Worm (Caenorhabditis elegans): ENCODE measurements around the gene R02F11.3.

The R02F11.3 gene

DNA sequence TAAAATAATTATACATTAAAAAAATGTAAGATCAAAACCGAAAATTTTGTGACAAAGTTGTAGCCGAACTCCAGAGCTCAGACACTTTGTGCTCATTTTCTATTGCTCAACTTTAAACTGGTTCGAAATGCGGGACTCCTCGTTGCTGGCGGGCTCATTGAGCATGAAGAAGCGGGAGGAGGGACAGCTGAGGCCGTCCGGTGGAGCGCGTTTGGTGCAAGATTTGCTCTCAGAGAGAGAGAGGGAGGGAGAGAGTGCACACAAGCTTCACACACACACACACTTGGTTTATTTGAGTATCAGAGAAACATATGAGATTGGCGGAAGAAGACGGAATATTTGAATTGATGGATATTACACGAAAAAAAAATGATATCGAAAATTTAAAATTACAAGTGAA is 4.9 kb upstream of the R02F11.3 start:
- TF ChIP-seq mes-2 (tag; optimal IDR thresholded peaks at IDR 0.05; ENCODE audit: poor library complexity, severe bottlenecking) (peak; percentile 62), aha-1 (tag) (peak; percentile 99), ztf-7 (tag; optimal IDR thresholded peaks at IDR 0.05) (no peak), set-16 (GFP tag; IDR thresholded peaks at IDR 0.05) (peak; percentile 73), hlh-30 (tag; optimal IDR thresholded peaks at IDR 0.05; ENCODE audit: insufficient read depth) (peak; percentile 39), unc-62 (GFP tag; optimal IDR thresholded peaks at IDR 0.05 in 1 of 2) (peak in 1 of 2 experiments; percentile 94), unc-62 (tag; optimal IDR thresholded peaks at IDR 0.05) (no peak), hif-1 (tag; optimal IDR thresholded peaks at IDR 0.05) (peak in 1 of 2 experiments; percentile 4), nhr-11 (tag; optimal IDR thresholded peaks at IDR 0.05) (peak; percentile 7), rbr-2 (tag; optimal IDR thresholded peaks at IDR 0.05) (peak; percentile 54), hmg-1.1 (GFP tag; IDR thresholded peaks at IDR 0.05) (peak; percentile 37), F44E2.7 (GFP tag; IDR thresholded peaks at IDR 0.05) (no peak), dpl-1 (GFP tag; optimal IDR thresholded peaks at IDR 0.05) (peak; percentile 31), lsy-2 (tag; optimal IDR thresholded peaks at IDR 0.05) (peak in 1 of 2 experiments; percentile 20), lin-38 (GFP tag; IDR thresholded peaks at IDR 0.05) (peak; percentile 60), ctbp-1 (GFP tag; IDR thresholded peaks at IDR 0.05) (0 out of 2 replicates have a peak, but pooled peaks have one; percentile 17), zfp-3 (GFP tag; conservative IDR thresholded peaks at IDR 0.05) (no peak), hlh-11 (tag; optimal IDR thresholded peaks at IDR 0.05) (peak; percentile 66), mep-1 (tag; optimal IDR thresholded peaks at IDR 0.05) (peak; percentile 43), daf-12 (tag; optimal IDR thresholded peaks at IDR 0.05) (no peak), ceh-20 (GFP tag; IDR thresholded peaks at IDR 0.05) (no peak), lim-7 (GFP tag; IDR thresholded peaks at IDR 0.05) (no peak)

DNA sequence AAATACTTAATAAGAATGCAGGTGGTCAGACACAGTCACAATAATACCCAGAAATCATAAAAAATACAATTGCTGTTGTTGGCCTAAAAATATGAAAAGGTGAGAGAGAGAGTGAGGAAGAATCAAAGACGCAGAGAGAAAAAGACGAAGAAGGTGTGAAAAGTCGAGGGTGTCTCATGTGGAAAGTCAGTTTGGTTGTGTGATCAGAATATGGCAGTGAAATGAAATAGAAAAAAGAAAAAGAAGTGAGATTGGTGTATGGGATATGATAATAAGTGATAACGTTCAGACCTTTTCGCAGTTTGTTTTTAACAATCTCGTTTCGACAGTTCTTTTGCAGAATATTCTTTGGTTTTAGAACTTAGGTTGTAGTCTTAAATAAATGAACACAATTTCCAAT is 1.1 kb upstream of the R02F11.3 start:
- peak; percentile 67 for TF ChIP-seq nhr-28 (tag; optimal IDR thresholded peaks at IDR 0.05)
- TF ChIP-seq Y5F2A.4 (GFP tag; optimal IDR thresholded peaks at IDR 0.05) = no peak
- TF ChIP-seq hlh-30 (tag; optimal IDR thresholded peaks at IDR 0.05; ENCODE audit: insufficient read depth) = peak; percentile 50
- no peak for TF ChIP-seq ceh-28 (tag; optimal IDR thresholded peaks at IDR 0.05)
- peak; percentile 9 for TF ChIP-seq mxl-3 (GFP tag; optimal IDR thresholded peaks at IDR 0.05)

DNA sequence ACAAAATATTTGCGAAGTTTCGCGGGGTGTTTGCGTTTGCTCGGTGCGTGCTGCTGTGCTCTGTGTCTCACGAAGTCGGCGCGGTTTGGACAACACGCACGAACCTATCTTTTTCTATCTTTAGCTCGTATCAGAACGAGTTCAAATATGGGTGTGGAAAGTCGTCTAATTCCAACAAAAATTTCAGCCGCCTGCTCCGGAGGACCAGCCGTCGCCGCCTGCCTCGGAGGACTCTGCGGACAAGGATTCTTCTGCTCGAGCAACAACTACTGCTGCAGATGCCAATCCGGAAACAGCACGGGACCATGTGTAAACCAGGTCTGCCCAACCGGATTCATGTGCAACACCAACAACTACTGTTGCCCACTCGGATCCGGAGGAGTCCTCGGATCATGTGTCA is 3.8 kb downstream of the R02F11.3 start:
- TF ChIP-seq ctbp-1 (GFP tag; IDR thresholded peaks at IDR 0.05) (no peak), lir-3 (tag; optimal IDR thresholded peaks at IDR 0.05) (no peak), set-16 (GFP tag; IDR thresholded peaks at IDR 0.05) (peak; percentile 67), egl-43 (GFP tag; IDR thresholded peaks at IDR 0.05) (peak; percentile 73; the same call in 1 of the 2 replicates), R02D3.7 (tag; optimal IDR thresholded peaks at IDR 0.05) (no peak), snpc-1.2 (GFP tag; IDR thresholded peaks at IDR 0.05) (peak; percentile 30; the same call in 1 of the 2 replicates)

DNA sequence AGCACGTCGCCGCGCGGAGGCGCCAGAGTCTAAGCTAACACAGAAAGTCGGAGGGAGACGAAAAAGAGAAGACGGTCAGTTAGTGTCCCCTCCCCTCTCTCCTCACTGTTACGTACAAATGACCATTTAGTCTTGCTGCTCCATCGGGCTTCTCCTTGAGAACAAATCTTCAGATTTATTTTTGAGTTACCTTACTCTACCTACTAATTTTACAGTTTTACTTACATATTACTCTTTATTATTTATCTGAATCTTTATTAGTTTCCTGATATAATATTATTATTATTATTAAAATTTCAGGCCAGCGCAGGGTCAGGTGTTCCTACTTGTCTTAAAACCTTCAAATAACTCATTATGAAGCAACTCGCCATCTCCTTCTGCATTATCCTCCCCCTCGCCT is 5.0 kb downstream of the R02F11.3 start, which contains the start of gene R02F11.1:
TSS of gene R02F11.1 (plus strand) at position 301 of the 400 bp plus-strand sequence.
- TF ChIP-seq set-16 (GFP tag; IDR thresholded peaks at IDR 0.05) (0 out of 2 replicates have a peak, but pooled peaks have one; percentile 11), tag-97 (GFP tag; IDR thresholded peaks at IDR 0.05) (no peak), F26F4.8 (GFP tag; conservative IDR thresholded peaks at IDR 0.05) (no peak)

DNA sequence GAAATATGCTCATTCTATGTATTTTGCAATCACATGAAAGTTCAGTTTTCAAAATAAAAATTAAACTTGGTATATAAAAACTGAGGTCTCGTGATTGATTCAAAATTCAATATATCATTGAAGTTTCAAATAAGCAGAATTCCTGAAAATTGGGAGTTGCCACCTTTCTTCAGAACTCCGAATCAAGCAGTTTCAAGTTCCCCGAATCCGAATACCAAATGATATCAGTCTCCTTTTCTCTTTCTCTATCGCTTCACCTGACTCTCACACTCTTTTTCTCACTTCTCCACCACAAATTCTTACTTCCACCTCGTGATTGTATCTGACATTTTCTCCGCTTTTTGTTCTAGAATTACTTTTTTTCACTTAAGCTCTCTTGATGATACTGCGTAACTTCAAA is 11.4 kb downstream of the R02F11.3 start, which contains the start of gene R02F11.2:
TSS of gene R02F11.2 (plus strand) at position 292 of the 400 bp plus-strand sequence.
- TF ChIP-seq nhr-11 (tag; optimal IDR thresholded peaks at IDR 0.05) = peak; percentile 60
- no peak for TF ChIP-seq saeg-2 (GFP tag; IDR thresholded peaks at IDR 0.05)
